Worm (Caenorhabditis elegans) whole organism, mixed stage, embryonic: ENCODE data around the gene C14H10.2.

Experiments
- bed-3 ChIP-seq: fragments of 200-800 bp; sonication (Bioruptor generic); optimal IDR thresholded peaks from 3 replicates; lab custom pipeline; 2018; ENCODE audit warnings: mild to moderate bottlenecking, missing genetic modification characterization, moderate library complexity, missing compliant biosample characterization
- elt-1 ChIP-seq: sonication (generic microtip); optimal IDR thresholded peaks from 2 replicates; lab custom pipeline; 2017; ENCODE audit warnings: missing genetic modification characterization, mild to moderate bottlenecking, missing compliant biosample characterization, antibody characterized with exemption, moderate library complexity, borderline replicate concordance; ENCODE audit not compliant: insufficient read depth
- elt-3 ChIP-seq: fragments of 150-350 bp; optimal IDR thresholded peaks from 2 replicates; lab custom pipeline; 2014; ENCODE audit warnings: missing biosample characterization, missing genetic modification characterization
- nhr-12 ChIP-seq: fragments of 150-350 bp; optimal IDR thresholded peaks from 2 replicates; lab custom pipeline; 2014; ENCODE audit warnings: missing biosample characterization, missing genetic modification characterization
- nhr-237 ChIP-seq: fragments of 150-350 bp; optimal IDR thresholded peaks from 2 replicates; lab custom pipeline; 2014; ENCODE audit warnings: missing biosample characterization, missing genetic modification characterization
- nhr-76 ChIP-seq: sonication (generic microtip); optimal IDR thresholded peaks from 2 replicates; lab custom pipeline; 2017; ENCODE audit warnings: missing biosample characterization, missing genetic modification characterization
- pha-4 ChIP-seq: fragments of 150-350 bp; optimal IDR thresholded peaks from 2 replicates; lab custom pipeline; 2018; ENCODE audit warnings: missing biosample characterization, missing genetic modification reagents, missing genetic modification characterization
- snpc-4 ChIP-seq: fragments of 150-350 bp; optimal IDR thresholded peaks from 2 replicates; lab custom pipeline; 2014; ENCODE audit warnings: missing biosample characterization, missing genetic modification characterization
- tbx-8 ChIP-seq: fragments of 200-800 bp; sonication (Bioruptor generic); optimal IDR thresholded peaks from 2 replicates; lab custom pipeline; 2018; ENCODE audit warnings: mild to moderate bottlenecking, missing genetic modification characterization, moderate library complexity, missing compliant biosample characterization
- unc-39 ChIP-seq: fragments of 150-350 bp; optimal IDR thresholded peaks from 2 replicates; lab custom pipeline; 2014; ENCODE audit warnings: missing biosample characterization, missing genetic modification characterization
- unc-62 ChIP-seq: fragments of 150-350 bp; optimal IDR thresholded peaks from 2 replicates; lab custom pipeline; 2014; ENCODE audit warnings: missing biosample characterization, missing genetic modification reagents, missing genetic modification characterization
- ztf-11 ChIP-seq: fragments of 150-350 bp; optimal IDR thresholded peaks from 2 replicates; lab custom pipeline; 2014; ENCODE audit warnings: missing biosample characterization, missing genetic modification characterization

- TF ChIP-seq elt-3: no peak
- TF ChIP-seq pha-4 (tag; lab: Kevin White, UChicago): no peak
- TF ChIP-seq unc-62 (GFP tag; lab: Kevin White, UChicago): no peak
- TF ChIP-seq ztf-11 (tag; lab: Kevin White, UChicago): no peak
- no peak for TF ChIP-seq unc-39 (tag; lab: Kevin White, UChicago)
- TF ChIP-seq snpc-4 (tag; lab: Kevin White, UChicago): no peak
- TF ChIP-seq nhr-76: no peak
- no peak for TF ChIP-seq nhr-12
- no peak for TF ChIP-seq bed-3 (GFP tag; lab: Kevin White, UChicago)
- no peak for TF ChIP-seq nhr-237 (tag; lab: Kevin White, UChicago)
- TF ChIP-seq tbx-8 (GFP tag; lab: Kevin White, UChicago): no peak
- no peak for TF ChIP-seq elt-1
These were observed 53.5 kb downstream of the C14H10.2 start for ce11 chrX:10199202-10199601.
